Worm (Caenorhabditis elegans) whole organism, mixed stage, embryonic: ENCODE measurements around the gene msp-49.

Source experiments
- bed-3 ChIP-seq: fragments of 200-800 bp; sonication (Bioruptor generic); optimal IDR thresholded peaks from 3 replicates; lab custom pipeline; 2018; ENCODE audit warnings: mild to moderate bottlenecking, missing genetic modification characterization, moderate library complexity, missing compliant biosample characterization
- cnd-1 ChIP-seq: fragments of 200-800 bp; sonication (Bioruptor generic); optimal IDR thresholded peaks from 2 replicates; lab custom pipeline; 2018; ENCODE audit warnings: mild to moderate bottlenecking, missing genetic modification characterization, missing compliant biosample characterization
- elt-1 ChIP-seq: sonication (generic microtip); optimal IDR thresholded peaks from 2 replicates; lab custom pipeline; 2017; ENCODE audit warnings: missing genetic modification characterization, mild to moderate bottlenecking, missing compliant biosample characterization, antibody characterized with exemption, moderate library complexity, borderline replicate concordance; ENCODE audit not compliant: insufficient read depth
- elt-3 ChIP-seq: fragments of 150-350 bp; optimal IDR thresholded peaks from 2 replicates; lab custom pipeline; 2014; ENCODE audit warnings: missing biosample characterization, missing genetic modification characterization
- lin-13 ChIP-seq: fragments of 150-350 bp; optimal IDR thresholded peaks from 2 replicates; lab custom pipeline; 2014; ENCODE audit warnings: missing biosample characterization, missing genetic modification characterization
- lsy-2 ChIP-seq: fragments of 150-350 bp; optimal IDR thresholded peaks from 2 replicates; lab custom pipeline; 2014; ENCODE audit warnings: missing biosample characterization, missing genetic modification characterization
- mep-1 ChIP-seq: fragments of 150-350 bp; optimal IDR thresholded peaks from 2 replicates; lab custom pipeline; 2017; ENCODE audit warnings: missing biosample characterization, missing genetic modification reagents, missing genetic modification characterization, inconsistent platforms
- nhr-2 ChIP-seq: fragments of 150-350 bp; optimal IDR thresholded peaks from 2 replicates; lab custom pipeline; 2014; ENCODE audit warnings: missing biosample characterization, missing genetic modification characterization
- nhr-28 ChIP-seq: fragments of 150-350 bp; optimal IDR thresholded peaks from 2 replicates; lab custom pipeline; 2014; ENCODE audit warnings: missing biosample characterization, missing genetic modification characterization
- sem-2 ChIP-seq: fragments of 200-800 bp; sonication (Bioruptor generic); optimal IDR thresholded peaks from 2 replicates; lab custom pipeline; 2018; ENCODE audit warnings: mild to moderate bottlenecking, missing genetic modification characterization, missing compliant biosample characterization
- unc-62 ChIP-seq: fragments of 150-350 bp; optimal IDR thresholded peaks from 2 replicates; lab custom pipeline; 2014; ENCODE audit warnings: missing biosample characterization, missing genetic modification reagents, missing genetic modification characterization
- ztf-11 ChIP-seq: fragments of 150-350 bp; optimal IDR thresholded peaks from 2 replicates; lab custom pipeline; 2014; ENCODE audit warnings: missing biosample characterization, missing genetic modification characterization

ce11 chrII:5163283-5163682, 30.9 kb upstream of the msp-49 start, which contains the start of gene srb-5:
- TF ChIP-seq elt-1 (tag; lab: Kevin White, UChicago) (no peak), unc-62 (GFP tag; lab: Kevin White, UChicago) (no peak), cnd-1 (no peak), elt-3 (no peak), bed-3 (GFP tag; lab: Kevin White, UChicago) (no peak), sem-2 (GFP tag; lab: Kevin White, UChicago) (no peak), lin-13 (tag; lab: Kevin White, UChicago) (no peak), nhr-2 (tag; lab: Kevin White, UChicago) (no peak), lsy-2 (tag; lab: Kevin White, UChicago) (no peak), nhr-28 (no peak), mep-1 (no peak), ztf-11 (tag; lab: Kevin White, UChicago) (no peak)
